Worm (Caenorhabditis elegans) whole organism, L3 larva: ENCODE results near the gene Y34F4.3.

ENCODE experiments used
- R02D3.7 ChIP-seq: fragments of 150-350 bp; optimal IDR thresholded peaks from 2 replicates; lab custom pipeline; 2014; ENCODE audit warnings: missing biosample characterization, missing genetic modification characterization
- nfya-1 ChIP-seq: sonication (generic microtip); optimal IDR thresholded peaks from 2 replicates; lab custom pipeline; 2017; ENCODE audit warnings: missing genetic modification characterization, mild to moderate bottlenecking, missing compliant biosample characterization, antibody characterized with exemption, moderate library complexity; ENCODE audit not compliant: insufficient read depth
- nhr-12 ChIP-seq: fragments of 150-350 bp; optimal IDR thresholded peaks from 2 replicates; lab custom pipeline; 2014; ENCODE audit warnings: missing biosample characterization, missing genetic modification characterization

ce11 chrIII:1004464-1004863, 11.5 kb downstream of the Y34F4.3 start:
- TF ChIP-seq nfya-1 (tag; lab: Kevin White, UChicago) (no peak), nhr-12 (tag; lab: Kevin White, UChicago) (no peak), R02D3.7 (tag; lab: Kevin White, UChicago) (no peak)
